Worm (Caenorhabditis elegans) whole organism, midembryonic: ENCODE results near the gene ccch-3.

Source experiments
- T22C8.4 ChIP-seq: fragments of 200-800 bp; sonication (Bioruptor generic); IDR thresholded peaks from 2 replicates; pipeline ENCODE4 v1.3.6; 2022; ENCODE audit warnings: missing genetic modification characterization, missing compliant biosample characterization
- cog-1 ChIP-seq: sonication (generic microtip); optimal IDR thresholded peaks from 2 replicates; lab custom pipeline; 2016; ENCODE audit warnings: missing genetic modification characterization, missing compliant biosample characterization
- flt-1 ChIP-seq: fragments of 200-800 bp; sonication (Bioruptor generic); IDR thresholded peaks from 2 replicates; pipeline ENCODE4 v1.3.6; 2022; ENCODE audit warnings: missing genetic modification characterization, missing compliant biosample characterization
- klf-2 ChIP-seq: fragments of 200-800 bp; sonication (Bioruptor generic); conservative IDR thresholded peaks from 2 replicates; pipeline ENCODE4 v1.3.6; 2022; ENCODE audit warnings: missing genetic modification reagents, missing genetic modification characterization, missing compliant biosample characterization
- med-1 ChIP-seq: sonication (generic microtip); optimal IDR thresholded peaks from 2 replicates; lab custom pipeline; 2017; ENCODE audit warnings: missing genetic modification characterization, mild to moderate bottlenecking, missing compliant biosample characterization, antibody characterized with exemption, missing genetic modification reagents; ENCODE audit not compliant: insufficient read depth
- ref-1 ChIP-seq: fragments of 200-800 bp; sonication (Bioruptor generic); conservative IDR thresholded peaks from 2 replicates; pipeline ENCODE4 v1.3.6; 2022; ENCODE audit warnings: missing genetic modification reagents, missing genetic modification characterization, missing compliant biosample characterization
- tab-1 ChIP-seq: fragments of 200-800 bp; sonication (Bioruptor generic); IDR thresholded peaks from 2 replicates; pipeline ENCODE4 v1.3.6; 2022; ENCODE audit warnings: missing genetic modification characterization, missing compliant biosample characterization
- ztf-23 ChIP-seq: fragments of 200-800 bp; sonication (Bioruptor generic); IDR thresholded peaks from 2 replicates; pipeline ENCODE4 v1.3.6; 2022; ENCODE audit warnings: missing genetic modification reagents, missing genetic modification characterization, missing compliant biosample characterization
- ztf-29 ChIP-seq: fragments of 200-800 bp; sonication (Bioruptor generic); IDR thresholded peaks from 2 replicates; pipeline ENCODE4 v1.3.6; 2022; ENCODE audit warnings: missing genetic modification reagents, missing genetic modification characterization, missing compliant biosample characterization

- TF ChIP-seq flt-1 (GFP tag; lab: Robert Waterston, UW) (no peak), ztf-29 (no peak), klf-2 (GFP tag; lab: Robert Waterston, UW) (no peak), cog-1 (tag; lab: Kevin White, UChicago) (no peak), T22C8.4 (no peak), ref-1 (GFP tag; lab: Robert Waterston, UW) (no peak), ztf-23 (GFP tag; lab: Robert Waterston, UW) (no peak), med-1 (GFP tag; lab: Kevin White, UChicago) (no peak), tab-1 (no peak)
Measured at ce11 chrV:12659426-12659825, at the start of gene ccch-3.
